Worm (Caenorhabditis elegans) whole organism, L2 larva: Measurements from ENCODE around the gene elc-1.

Experiments used
- R02D3.7 ChIP-seq: fragments of 150-350 bp; optimal IDR thresholded peaks from 2 replicates; lab custom pipeline; 2014; ENCODE audit warnings: missing biosample characterization, missing genetic modification characterization
- blmp-1 ChIP-seq: sonication (generic microtip); optimal IDR thresholded peaks from 2 replicates; lab custom pipeline; 2017; ENCODE audit warnings: missing genetic modification characterization, mild to moderate bottlenecking, missing compliant biosample characterization, antibody characterized with exemption, moderate library complexity; ENCODE audit not compliant: insufficient read depth
- egl-27 ChIP-seq: sonication (generic microtip); optimal IDR thresholded peaks from 3 replicates; lab custom pipeline; 2017; ENCODE audit warnings: missing biosample characterization, missing genetic modification reagents, missing genetic modification characterization
- elt-1 ChIP-seq: fragments of 150-350 bp; optimal IDR thresholded peaks from 2 replicates; lab custom pipeline; 2014; ENCODE audit warnings: missing biosample characterization, missing genetic modification characterization
- lsy-2 ChIP-seq, 2 experiments: fragments of 150-350 bp in 1 of 2; sonication (generic microtip) in 1 of 2; optimal IDR thresholded peaks; 2 replicates each; lab custom pipeline; 2014 to 2017; ENCODE audit warnings: missing biosample characterization in 2 of 2, missing genetic modification characterization in 2 of 2
- nhr-10 ChIP-seq: sonication (generic microtip); optimal IDR thresholded peaks from 2 replicates; lab custom pipeline; 2017; ENCODE audit warnings: missing biosample characterization, missing genetic modification characterization
- nhr-237 ChIP-seq: fragments of 150-350 bp; optimal IDR thresholded peaks from 2 replicates; lab custom pipeline; 2014; ENCODE audit warnings: missing biosample characterization, missing genetic modification characterization
- nhr-25 ChIP-seq: fragments of 150-350 bp; sonication (generic microtip); optimal IDR thresholded peaks from 3 replicates; lab custom pipeline; 2014; ENCODE audit warnings: missing biosample characterization, missing genetic modification characterization
- snpc-4 ChIP-seq: fragments of 150-350 bp; optimal IDR thresholded peaks from 2 replicates; lab custom pipeline; 2014; ENCODE audit warnings: missing biosample characterization, missing genetic modification characterization

DNA sequence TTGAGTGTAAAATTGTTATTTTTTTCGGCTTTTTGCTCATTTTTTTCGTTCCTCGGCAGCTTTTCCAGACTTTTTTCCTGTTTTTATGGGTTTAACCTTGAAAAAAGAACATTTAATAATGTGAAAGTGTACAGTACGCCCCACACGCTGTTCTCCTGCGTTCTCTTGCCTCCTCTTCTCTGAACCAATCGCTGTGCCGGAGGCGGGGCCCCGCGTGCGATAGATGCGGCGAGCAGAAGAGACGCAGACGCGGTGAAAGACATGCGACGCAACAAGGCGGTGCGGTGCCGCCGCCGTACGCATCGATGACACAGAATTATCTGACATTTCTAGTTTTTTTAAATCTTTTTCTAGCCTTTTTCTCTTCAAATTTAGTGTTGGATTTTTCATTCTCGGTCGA is 19.7 kb upstream of the elc-1 start:
- TF ChIP-seq nhr-237 (tag; lab: Kevin White, UChicago) (no peak), R02D3.7 (tag; lab: Kevin White, UChicago) (no peak), egl-27 (tag; lab: Kevin White, UChicago) (no peak), elt-1 (tag; lab: Kevin White, UChicago) (no peak), lsy-2 (tag; optimal IDR thresholded peaks at IDR 0.05; lab: Kevin White, UChicago) (peak; percentile 27 to 77), snpc-4 (no peak), blmp-1 (tag; lab: Kevin White, UChicago) (no peak), nhr-10 (no peak), nhr-25 (tag; lab: Kevin White, UChicago) (no peak)
